Fruit fly (Drosophila melanogaster): ENCODE measurements around the gene CG3719.

CG3719 gene

DNA sequence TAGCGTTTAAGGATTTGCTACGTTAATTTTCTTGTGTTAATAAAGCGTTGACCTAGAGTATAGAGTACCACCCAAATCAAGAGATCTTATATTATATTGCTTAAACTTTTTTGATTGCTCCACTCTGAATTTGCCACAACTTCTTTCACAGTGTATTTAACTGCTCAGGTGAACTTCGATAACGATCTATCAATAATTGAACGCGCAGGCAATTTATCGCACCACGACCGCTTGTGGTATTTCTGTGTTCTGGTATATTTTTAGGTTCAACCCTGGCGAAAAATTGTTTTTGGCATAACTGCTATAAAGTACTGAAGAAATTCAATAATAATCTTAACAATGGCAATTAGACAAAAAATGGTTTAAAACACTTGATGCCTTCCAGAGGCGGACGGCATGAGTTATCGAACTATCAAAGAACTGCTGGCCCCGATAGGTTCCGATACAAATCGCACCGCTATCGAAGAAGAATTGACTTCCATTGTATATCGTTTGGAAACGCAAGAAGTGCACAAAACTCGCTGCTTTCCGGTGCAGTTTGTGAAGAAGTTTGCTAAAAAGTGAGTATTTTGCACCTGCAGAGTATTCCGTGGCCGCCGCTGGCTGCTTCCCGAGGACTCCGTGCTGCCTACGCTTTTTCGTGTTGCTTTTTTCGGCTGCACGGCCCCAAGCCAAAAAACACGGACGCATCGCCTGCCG lies 10.0 kb downstream of the CG3719 start, which contains the start of gene ssx (continued):
- TF ChIP-seq Doc3 (GFP tag; IDR thresholded peaks at IDR 0.05; ENCODE audit: partially characterized antibody) (peak; percentile 73), prd (optimal IDR thresholded peaks at IDR 0.05) (no peak), prd (GFP tag; IDR thresholded peaks at IDR 0.05) (peak; percentile 50; the same call in 2 of the 3 replicates), CG7839 (tag; optimal IDR thresholded peaks at IDR 0.05) (peak; percentile 39), ATbp (GFP tag; optimal IDR thresholded peaks at IDR 0.05) (peak; percentile 29), ranshi (GFP tag; IDR thresholded peaks at IDR 0.05) (0 out of 2 replicates have a peak, but pooled peaks have one; percentile 17), Sry-δ (GFP tag; optimal IDR thresholded peaks at IDR 0.05) (peak; percentile 83), Dek (tag; optimal IDR thresholded peaks at IDR 0.05) (no peak), ken (GFP tag; IDR thresholded peaks at IDR 0.05) (peak; percentile 11; the same call in 1 of the 3 replicates), CG7745 (tag; optimal IDR thresholded peaks at IDR 0.05) (no peak), CG11723 (GFP tag; optimal IDR thresholded peaks at IDR 0.05) (peak; percentile 1), CG14860 (GFP tag; IDR thresholded peaks at IDR 0.05; ENCODE audit: partially characterized antibody) (peak; percentile 92), ems (GFP tag; optimal IDR thresholded peaks at IDR 0.05) (peak; percentile 17), Gug (GFP tag; IDR thresholded peaks at IDR 0.05) (0 out of 4 replicates have a peak, but pooled peaks have one; percentile 23), CG32532 (GFP tag; IDR thresholded peaks at IDR 0.05) (peak; percentile 56; the same call in 1 of the 2 replicates), slbo (GFP tag; IDR thresholded peaks at IDR 0.05) (peak; percentile 61), pb (GFP tag; optimal IDR thresholded peaks at IDR 0.05) (no peak), mld (GFP tag; IDR thresholded peaks at IDR 0.05; ENCODE audit: partially characterized antibody) (peak; percentile 82), Dp (GFP tag; optimal IDR thresholded peaks at IDR 0.05) (peak; percentile 42), onecut (GFP tag; IDR thresholded peaks at IDR 0.05) (0 out of 2 replicates have a peak, but pooled peaks have one; percentile 19), ind (GFP tag; optimal IDR thresholded peaks at IDR 0.05) (peak; percentile 18), sr (GFP tag; IDR thresholded peaks at IDR 0.05) (no peak), nerfin-2 (GFP tag; IDR thresholded peaks at IDR 0.05; ENCODE audit: partially characterized antibody) (peak; percentile 96), aop (GFP tag; IDR thresholded peaks at IDR 0.05) (no peak), HLH3B (GFP tag; IDR thresholded peaks at IDR 0.05) (peak; percentile 34; the same call in 1 of the 2 replicates), Myb (GFP tag; optimal IDR thresholded peaks at IDR 0.05) (peak; percentile 70), CG16863 (GFP tag; optimal IDR thresholded peaks at IDR 0.05) (peak; percentile 41), Awh (GFP tag; IDR thresholded peaks at IDR 0.05) (0 out of 2 replicates have a peak, but pooled peaks have one; percentile 40), Rx (GFP tag; IDR thresholded peaks at IDR 0.05) (peak; percentile 44; the same call in 1 of the 2 replicates), pum (GFP tag; optimal IDR thresholded peaks at IDR 0.05) (peak; percentile 33), Atf-2 (GFP tag; optimal IDR thresholded peaks at IDR 0.05) (peak; percentile 27), CG6689 (GFP tag; IDR thresholded peaks at IDR 0.05) (peak; percentile 49; the same call in 1 of the 2 replicates), CG11695 (GFP tag; IDR thresholded peaks at IDR 0.05) (0 out of 3 replicates have a peak, but pooled peaks have one; percentile 32), zf30C (GFP tag; optimal IDR thresholded peaks at IDR 0.05) (peak; percentile 94), CG18476 (GFP tag; optimal IDR thresholded peaks at IDR 0.05) (no peak), CG30431 (GFP tag; optimal IDR thresholded peaks at IDR 0.05) (no peak), CG12659 (GFP tag; optimal IDR thresholded peaks at IDR 0.05) (peak; percentile 70), Antp (GFP tag; optimal IDR thresholded peaks at IDR 0.05) (peak; percentile 35), tup (GFP tag; optimal IDR thresholded peaks at IDR 0.05) (no peak), Dip3 (GFP tag; optimal IDR thresholded peaks at IDR 0.05) (peak; percentile 49), p53 (GFP tag; optimal IDR thresholded peaks at IDR 0.05) (peak; percentile 10), lmd (GFP tag; IDR thresholded peaks at IDR 0.05) (peak; percentile 43; the same call in 1 of the 2 replicates), CG9932 (GFP tag; IDR thresholded peaks at IDR 0.05) (peak; percentile 43), al (GFP tag; IDR thresholded peaks at IDR 0.05) (0 out of 2 replicates have a peak, but pooled peaks have one; percentile 4), Ets97D (GFP tag; optimal IDR thresholded peaks at IDR 0.05) (peak; percentile 31), vnd (GFP tag; IDR thresholded peaks at IDR 0.05; ENCODE audit: partially characterized antibody) (peak; percentile 89), Dref (GFP tag; IDR thresholded peaks at IDR 0.05) (peak; percentile 78), ewg (GFP tag; optimal IDR thresholded peaks at IDR 0.05) (peak; percentile 35), stc (GFP tag; IDR thresholded peaks at IDR 0.05) (peak; percentile 52)

Measured in whole organism, embryonic.